Fruit fly (Drosophila melanogaster) whole organism, embryonic: ENCODE measurements around the gene Bcat.

Experiments used
- Ada2b ChIP-seq: fragments of 200-800 bp; sonication (Bioruptor generic); IDR thresholded peaks from 2 replicates; pipeline ENCODE4 v1.3.6; 2022; ENCODE audit warnings: missing biosample characterization, missing genetic modification characterization
- Antp ChIP-seq: fragments of 200-800 bp; sonication (Bioruptor generic); optimal IDR thresholded peaks from 3 replicates; lab custom pipeline; 2016; ENCODE audit warnings: missing biosample characterization, missing genetic modification characterization
- CG10654 ChIP-seq: fragments of 200-800 bp; sonication (Bioruptor generic); optimal IDR thresholded peaks from 2 replicates; lab custom pipeline; 2016; ENCODE audit warnings: missing biosample characterization, missing genetic modification characterization
- CG11093 ChIP-seq: fragments of 200-800 bp; sonication (Bioruptor generic); IDR thresholded peaks from 3 replicates; pipeline ENCODE4 v1.3.6; 2022; ENCODE audit warnings: missing biosample characterization, missing genetic modification characterization
- CG15073 ChIP-seq: fragments of 200-800 bp; sonication (Bioruptor generic); optimal IDR thresholded peaks from 2 replicates; lab custom pipeline; 2016; ENCODE audit warnings: missing biosample characterization, missing genetic modification characterization
- CG15479 ChIP-seq: fragments of 200-800 bp; sonication (Bioruptor generic); optimal IDR thresholded peaks from 3 replicates; lab custom pipeline; 2019; ENCODE audit warnings: missing biosample characterization, mild to moderate bottlenecking, missing genetic modification characterization, moderate library complexity
- CG2875 ChIP-seq: fragments of 200-800 bp; sonication (Bioruptor generic); optimal IDR thresholded peaks from 2 replicates; lab custom pipeline; 2017; ENCODE audit warnings: missing biosample characterization, mild to moderate bottlenecking, missing genetic modification characterization, missing genetic modification reagents
- CG30403 ChIP-seq: fragments of 200-800 bp; sonication (Bioruptor generic); optimal IDR thresholded peaks from 3 replicates; lab custom pipeline; 2016; ENCODE audit warnings: missing biosample characterization, missing genetic modification characterization
- CG4617 ChIP-seq: fragments of 200-800 bp; sonication (Bioruptor generic); optimal IDR thresholded peaks from 3 replicates; lab custom pipeline; 2016; ENCODE audit warnings: missing biosample characterization, missing genetic modification characterization, borderline replicate concordance
- CG5180 ChIP-seq: fragments of 200-800 bp; sonication (Bioruptor generic); optimal IDR thresholded peaks from 3 replicates; lab custom pipeline; 2017; ENCODE audit warnings: missing biosample characterization, missing genetic modification characterization, mild to moderate bottlenecking, moderate library complexity, missing genetic modification reagents
- CG7963 ChIP-seq: fragments of 200-800 bp; sonication (Bioruptor generic); IDR thresholded peaks from 3 replicates; pipeline ENCODE4 v1.3.6; 2022; ENCODE audit warnings: missing biosample characterization, missing genetic modification characterization; ENCODE audit not compliant: partially characterized antibody
- CG9876 ChIP-seq: fragments of 200-800 bp; sonication (Bioruptor generic); optimal IDR thresholded peaks from 2 replicates; lab custom pipeline; 2016; ENCODE audit warnings: missing biosample characterization, missing genetic modification characterization
- CTCF ChIP-seq: fragments of 200-800 bp; sonication (Bioruptor generic); optimal IDR thresholded peaks from 2 replicates; lab custom pipeline; 2017; ENCODE audit warnings: missing biosample characterization, mild to moderate bottlenecking, missing genetic modification characterization, moderate library complexity
- D19A ChIP-seq: fragments of 200-800 bp; optimal IDR thresholded peaks from 3 replicates; lab custom pipeline; 2019; ENCODE audit warnings: missing biosample characterization, mild to moderate bottlenecking, missing genetic modification characterization, moderate library complexity
- Doc2 ChIP-seq: fragments of 200-800 bp; sonication (Bioruptor generic); IDR thresholded peaks from 2 replicates; pipeline ENCODE4 v1.3.6; 2022; ENCODE audit warnings: missing biosample characterization, missing genetic modification characterization
- Ets65A ChIP-seq: fragments of 200-800 bp; sonication (Bioruptor generic); peaks from one replicate; lab custom pipeline; 2016; ENCODE audit warnings: missing biosample characterization, missing genetic modification characterization
- Fer2 ChIP-seq: fragments of 200-800 bp; sonication (Bioruptor generic); optimal IDR thresholded peaks from 2 replicates; lab custom pipeline; 2018; ENCODE audit warnings: missing biosample characterization, mild to moderate bottlenecking, missing genetic modification characterization, moderate library complexity
- Gug ChIP-seq: fragments of 200-800 bp; sonication (Bioruptor generic); IDR thresholded peaks from 4 replicates; pipeline ENCODE4 v1.3.6; 2022; ENCODE audit warnings: missing biosample characterization, missing genetic modification characterization
- HLH4C ChIP-seq: fragments of 200-800 bp; sonication (Bioruptor generic); IDR thresholded peaks from 3 replicates; pipeline ENCODE4 v1.3.6; 2022; ENCODE audit warnings: missing biosample characterization, missing genetic modification characterization; ENCODE audit not compliant: partially characterized antibody
- HLHmδ ChIP-seq: fragments of 200-800 bp; sonication (Bioruptor generic); optimal IDR thresholded peaks from 2 replicates; lab custom pipeline; 2018; ENCODE audit warnings: missing biosample characterization, mild to moderate bottlenecking, missing genetic modification characterization, moderate library complexity
- Hmx ChIP-seq: fragments of 200-800 bp; sonication (Bioruptor generic); optimal IDR thresholded peaks from 2 replicates; lab custom pipeline; 2016; ENCODE audit warnings: missing biosample characterization, missing genetic modification characterization
- Hr39 ChIP-seq: fragments of >200 bp; optimal IDR thresholded peaks from 2 replicates; lab custom pipeline; 2017
- Hr78 ChIP-seq, 2 experiments: fragments of 200-800 bp in 1 of 2; fragments of >200 bp in 1 of 2; sonication (Bioruptor generic) in 1 of 2; optimal IDR thresholded peaks; 2 replicates each; lab custom pipeline; 2017 to 2019; ENCODE audit warnings: missing biosample characterization in 2 of 2, missing genetic modification characterization in 2 of 2, mild to moderate bottlenecking in 1 of 2, moderate library complexity in 1 of 2
- Side ChIP-seq: fragments of 200-800 bp; sonication (Bioruptor generic); optimal IDR thresholded peaks from 2 replicates; lab custom pipeline; 2016; ENCODE audit warnings: missing biosample characterization, missing genetic modification characterization
- Spps ChIP-seq: fragments of 200-800 bp; sonication (Bioruptor generic); optimal IDR thresholded peaks from 2 replicates; lab custom pipeline; 2018; ENCODE audit warnings: missing biosample characterization, mild to moderate bottlenecking, missing genetic modification characterization
- Usf ChIP-seq: fragments of 200-800 bp; sonication (Bioruptor generic); optimal IDR thresholded peaks from 2 replicates; lab custom pipeline; 2017; ENCODE audit warnings: missing genotype, missing biosample characterization, missing genetic modification characterization
- ara ChIP-seq: fragments of 200-800 bp; sonication (Bioruptor generic); IDR thresholded peaks from 2 replicates; pipeline ENCODE4 v1.3.6; 2022; ENCODE audit warnings: missing biosample characterization, missing genetic modification characterization
- br ChIP-seq: fragments of >200 bp; optimal IDR thresholded peaks from 2 replicates; lab custom pipeline; 2017
- croc ChIP-seq: fragments of 200-800 bp; sonication (Bioruptor generic); conservative IDR thresholded peaks from 3 replicates; pipeline ENCODE4 v1.3.6; 2022; ENCODE audit warnings: missing biosample characterization, missing genetic modification characterization
- dysf ChIP-seq: fragments of 200-800 bp; sonication (Bioruptor generic); IDR thresholded peaks from 3 replicates; pipeline ENCODE4 v1.3.6; 2022; ENCODE audit warnings: missing biosample characterization, missing genetic modification characterization
- hbn ChIP-seq: fragments of 200-800 bp; sonication (Bioruptor generic); IDR thresholded peaks from 2 replicates; pipeline ENCODE4 v1.3.6; 2022; ENCODE audit warnings: missing biosample characterization, missing genetic modification characterization; ENCODE audit not compliant: partially characterized antibody
- jigr1 ChIP-seq: fragments of 200-800 bp; sonication (Bioruptor generic); IDR thresholded peaks from 3 replicates; pipeline ENCODE4 v1.3.6; 2022; ENCODE audit warnings: missing biosample characterization, missing genetic modification characterization
- jing ChIP-seq: fragments of 200-800 bp; sonication (Bioruptor generic); optimal IDR thresholded peaks from 2 replicates; lab custom pipeline; 2018; ENCODE audit warnings: missing biosample characterization, mild to moderate bottlenecking, missing genetic modification characterization
- lmd ChIP-seq: fragments of 200-800 bp; sonication (Bioruptor generic); IDR thresholded peaks from 2 replicates; pipeline ENCODE4 v1.3.6; 2022; ENCODE audit warnings: missing biosample characterization, missing genetic modification characterization
- lov ChIP-seq, 2 experiments: fragments of 200-800 bp in 1 of 2; fragments of >200 bp in 1 of 2; sonication (Bioruptor generic) in 1 of 2; IDR thresholded peaks in 1 of 2; optimal IDR thresholded peaks in 1 of 2; 2 replicates in 1 of 2; 3 replicates in 1 of 2; pipeline versions ENCODE4 v1.3.6 to Lab custom; 2017 to 2022; ENCODE audit warnings: missing biosample characterization in 1 of 2, missing genetic modification characterization in 1 of 2
- mld ChIP-seq: fragments of 200-800 bp; sonication (Bioruptor generic); IDR thresholded peaks from 3 replicates; pipeline ENCODE4 v1.3.6; 2022; ENCODE audit warnings: missing biosample characterization, missing genetic modification characterization; ENCODE audit not compliant: partially characterized antibody
- odd ChIP-seq: fragments of 200-800 bp; sonication (Bioruptor generic); optimal IDR thresholded peaks from 2 replicates; lab custom pipeline; 2017; ENCODE audit warnings: missing biosample characterization, mild to moderate bottlenecking, missing genetic modification characterization
- org-1 ChIP-seq: fragments of 200-800 bp; sonication (Bioruptor generic); optimal IDR thresholded peaks from 2 replicates; lab custom pipeline; 2017; ENCODE audit warnings: missing biosample characterization, missing genetic modification characterization
- pan ChIP-seq, 4 experiments: fragments of >200 bp in 3 of 4; fragments of 200-800 bp in 1 of 4; sonication (Bioruptor generic) in 1 of 4; optimal IDR thresholded peaks in 3 of 4; IDR thresholded peaks in 1 of 4; 2 replicates each; pipeline versions ENCODE4 v1.3.6 to Lab custom; 2017 to 2022; ENCODE audit warnings: missing biosample characterization in 2 of 4, missing genetic modification characterization in 2 of 4, mixed read lengths in 1 of 4
- phol ChIP-seq: fragments of 200-800 bp; sonication (Bioruptor generic); optimal IDR thresholded peaks from 3 replicates; lab custom pipeline; 2018; ENCODE audit warnings: missing biosample characterization, mild to moderate bottlenecking, missing genetic modification characterization, moderate library complexity
- prd ChIP-seq, 3 experiments: fragments of >200 bp in 2 of 3; fragments of 200-800 bp in 1 of 3; sonication (Bioruptor generic) in 1 of 3; optimal IDR thresholded peaks in 2 of 3; IDR thresholded peaks in 1 of 3; 2 replicates in 2 of 3; 3 replicates in 1 of 3; pipeline versions ENCODE4 v1.3.6 to Lab custom; 2017 to 2022; ENCODE audit warnings: missing biosample characterization in 1 of 3, missing genetic modification characterization in 1 of 3
- rib ChIP-seq: fragments of 200-800 bp; sonication (Bioruptor generic); IDR thresholded peaks from 2 replicates; pipeline ENCODE4 v1.3.6; 2022; ENCODE audit warnings: missing biosample characterization, missing genetic modification characterization
- scrt ChIP-seq: fragments of 200-800 bp; sonication (Bioruptor generic); optimal IDR thresholded peaks from 2 replicates; lab custom pipeline; 2018; ENCODE audit warnings: missing biosample characterization, mild to moderate bottlenecking, missing genetic modification characterization, moderate library complexity
- sd ChIP-seq: fragments of 200-800 bp; sonication (Bioruptor generic); optimal IDR thresholded peaks from 3 replicates; lab custom pipeline; 2018; ENCODE audit warnings: missing biosample characterization, mild to moderate bottlenecking, missing genetic modification characterization, moderate library complexity
- slou ChIP-seq: fragments of 200-800 bp; sonication (Bioruptor generic); optimal IDR thresholded peaks from 3 replicates; lab custom pipeline; 2016; ENCODE audit warnings: missing biosample characterization, missing genetic modification characterization
- tin ChIP-seq: fragments of 200-800 bp; sonication (Bioruptor generic); optimal IDR thresholded peaks from 3 replicates; lab custom pipeline; 2016; ENCODE audit warnings: missing biosample characterization, missing genetic modification characterization
- tna ChIP-seq: fragments of 200-800 bp; sonication (Bioruptor generic); IDR thresholded peaks from 2 replicates; pipeline ENCODE4 v1.3.6; 2022; ENCODE audit warnings: missing biosample characterization, missing genetic modification characterization; ENCODE audit not compliant: partially characterized antibody
- usp ChIP-seq: fragments of >200 bp; optimal IDR thresholded peaks from 2 replicates; lab custom pipeline; 2017; ENCODE audit warnings: missing biosample characterization, missing genetic modification characterization
- vvl ChIP-seq: fragments of 200-800 bp; sonication (Bioruptor generic); IDR thresholded peaks from 2 replicates; pipeline ENCODE4 v1.3.6; 2022; ENCODE audit warnings: missing biosample characterization, missing genetic modification characterization
- z ChIP-seq: fragments of 200-800 bp; sonication (Bioruptor generic); IDR thresholded peaks from 3 replicates; pipeline ENCODE4 v1.3.6; 2022; ENCODE audit warnings: missing biosample characterization, missing genetic modification characterization

Gene Bcat

dm6 chrX:13368149-13368548 is 28.6 kb upstream of the Bcat start, which contains the start of gene dmrt11E (continued):
- TF ChIP-seq CG9876, result no peak
- no peak for TF ChIP-seq Fer2 (tag; lab: Kevin White, UChicago)
- TF ChIP-seq mld, result no peak
- no peak for TF ChIP-seq Ets65A
- TF ChIP-seq Hmx (GFP tag; lab: Kevin White, UChicago), result no peak
- TF ChIP-seq rib (GFP tag; lab: Robert Waterston, UW), result no peak
- TF ChIP-seq D19A (tag; lab: Kevin White, UChicago), result peak; percentile 77
- peak; percentile 46; the same call in 1 of the 3 replicates for TF ChIP-seq CG11093 (GFP tag; lab: Robert Waterston, UW)
- peak; percentile 41 for TF ChIP-seq CG30403
- peak; percentile 48 for TF ChIP-seq lmd
- TF ChIP-seq CG15073 (GFP tag; lab: Kevin White, UChicago), result no peak
- peak; percentile 88 for TF ChIP-seq vvl (GFP tag; lab: Robert Waterston, UW)
- peak; percentile 65 for TF ChIP-seq tin (GFP tag; lab: Kevin White, UChicago)
- no peak for TF ChIP-seq Side (GFP tag; lab: Kevin White, UChicago)
- TF ChIP-seq phol (tag; lab: Kevin White, UChicago), result peak; percentile 78
- no peak for TF ChIP-seq usp (GFP tag; lab: Kevin White, UChicago)
- no peak for TF ChIP-seq Doc2 (GFP tag; lab: Robert Waterston, UW)
- TF ChIP-seq pan (optimal IDR thresholded peaks at IDR 0.05; lab: Kevin White, UChicago), result no peak
- peak in 1 of 2 experiments; percentile 54 for TF ChIP-seq pan (GFP tag; optimal IDR thresholded peaks at IDR 0.05 in 1 of 2, IDR thresholded peaks at IDR 0.05 in 1 of 2)
- no peak for TF ChIP-seq jigr1 (GFP tag; lab: Robert Waterston, UW)
- no peak for TF ChIP-seq Hr78 (GFP tag; optimal IDR thresholded peaks at IDR 0.05; lab: Kevin White, UChicago)
- TF ChIP-seq tna (GFP tag; lab: Robert Waterston, UW), result no peak
- peak; percentile 21 for TF ChIP-seq odd (GFP tag; lab: Kevin White, UChicago)
- TF ChIP-seq Antp, result no peak
- peak; percentile 44 for TF ChIP-seq jing (GFP tag; lab: Kevin White, UChicago)
- TF ChIP-seq org-1 (GFP tag; lab: Kevin White, UChicago), result no peak
- TF ChIP-seq scrt (GFP tag; lab: Kevin White, UChicago), result no peak
- TF ChIP-seq CG7963, result no peak
- TF ChIP-seq br (lab: Kevin White, UChicago), result no peak
- no peak for TF ChIP-seq HLHmδ (GFP tag; lab: Kevin White, UChicago)
- TF ChIP-seq CG5180, result peak; percentile 26
- TF ChIP-seq Hr39 (lab: Kevin White, UChicago), result no peak
- no peak for TF ChIP-seq hbn (GFP tag; lab: Robert Waterston, UW)
- peak; percentile 64 for TF ChIP-seq dysf (GFP tag; lab: Robert Waterston, UW)
- peak; percentile 58 for TF ChIP-seq CG2875
- no peak for TF ChIP-seq CG4617 (GFP tag; lab: Kevin White, UChicago)
- TF ChIP-seq CG15479 (GFP tag; lab: Kevin White, UChicago), result no peak
- TF ChIP-seq Spps, result peak; percentile 61
- no peak for TF ChIP-seq sd
- 0 out of 3 replicates have a peak, but pooled peaks have one; percentile 16 for TF ChIP-seq z (GFP tag; lab: Robert Waterston, UW)
- TF ChIP-seq prd (optimal IDR thresholded peaks at IDR 0.05; lab: Kevin White, UChicago), result no peak
- TF ChIP-seq prd (GFP tag; IDR thresholded peaks at IDR 0.05; lab: Robert Waterston, UW), result peak; percentile 74; the same call in 2 of the 3 replicates
- no peak for TF ChIP-seq slou (GFP tag; lab: Kevin White, UChicago)
- TF ChIP-seq CG10654 (GFP tag; lab: Kevin White, UChicago), result peak; percentile 45
- TF ChIP-seq ara (GFP tag; lab: Robert Waterston, UW), result peak; percentile 88
- TF ChIP-seq croc (GFP tag; lab: Robert Waterston, UW), result peak; percentile 72
- TF ChIP-seq lov (optimal IDR thresholded peaks at IDR 0.05; lab: Kevin White, UChicago), result no peak
- peak; percentile 66; the same call in 1 of the 3 replicates for TF ChIP-seq lov (GFP tag; IDR thresholded peaks at IDR 0.05; lab: Robert Waterston, UW)
- TF ChIP-seq Gug (GFP tag; lab: Robert Waterston, UW), result no peak; the same call in 3 of the 4 replicates
- no peak for TF ChIP-seq CTCF (GFP tag; lab: Kevin White, UChicago)
- peak; percentile 58 for TF ChIP-seq Ada2b (GFP tag; lab: Robert Waterston, UW)
- no peak for TF ChIP-seq HLH4C (GFP tag; lab: Robert Waterston, UW)
- peak; percentile 22 for TF ChIP-seq Usf
